Worm (Caenorhabditis elegans) whole organism, young adult: ENCODE measurements around the gene B0222.1.

Source experiments
- Y67H2A.10 ChIP-seq: fragments of 200-800 bp; sonication (Bioruptor generic); conservative IDR thresholded peaks from 2 replicates; pipeline ENCODE4 v1.3.6; 2022; ENCODE audit warnings: missing genetic modification reagents, missing genetic modification characterization, missing compliant biosample characterization
- unc-62 ChIP-seq: fragments of 150-350 bp; optimal IDR thresholded peaks from 2 replicates; lab custom pipeline; 2014; ENCODE audit warnings: missing biosample characterization, missing genetic modification reagents, missing genetic modification characterization

DNA sequence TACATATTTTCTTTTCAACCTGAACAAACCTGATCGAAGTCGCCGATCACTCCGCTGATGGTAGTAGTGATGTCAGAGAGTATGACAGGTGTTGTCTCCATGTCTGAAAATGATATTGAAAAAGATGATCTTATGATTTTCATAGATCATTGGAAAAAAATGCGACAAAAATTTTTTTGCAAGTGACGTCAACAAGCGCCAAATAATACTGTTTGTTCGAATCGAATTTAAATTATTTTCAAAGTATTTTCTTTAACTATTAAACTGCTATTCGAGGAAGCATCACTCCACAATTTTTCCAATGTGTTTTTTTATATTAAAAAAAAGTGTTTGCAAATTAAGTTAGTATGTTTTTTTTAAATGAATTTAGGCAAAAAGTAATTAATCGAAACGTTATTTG, 3.6 kb downstream of the B0222.1 start, which contains the start of gene pitr-2:
- TF ChIP-seq unc-62 (GFP tag; lab: Kevin White, UChicago) (no peak), Y67H2A.10 (GFP tag; lab: Robert Waterston, UW) (no peak)
